Worm (Caenorhabditis elegans): ENCODE measurements around the gene cwn-1.

Gene cwn-1

DNA sequence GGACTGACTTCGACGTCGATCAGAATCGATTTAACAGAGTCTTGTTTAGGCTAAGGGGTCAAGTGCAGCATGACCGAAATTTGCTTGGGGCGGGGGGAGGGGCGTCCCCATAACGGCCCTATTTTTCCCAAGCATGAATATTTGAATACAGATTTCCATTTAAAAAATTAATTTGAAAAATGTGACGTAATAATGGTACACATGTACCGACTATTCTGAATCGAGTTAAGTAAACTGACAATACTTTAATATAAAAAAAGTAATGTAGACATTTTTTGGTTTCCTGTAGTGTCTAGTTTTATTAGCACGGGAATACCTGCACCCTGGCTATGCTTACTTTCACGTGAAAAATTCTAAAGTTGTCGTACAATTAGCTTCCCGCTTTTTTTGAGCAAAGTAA lies 46.6 kb downstream of the cwn-1 start:
- peak; percentile 56 for TF ChIP-seq zip-8 (tag; optimal IDR thresholded peaks at IDR 0.05)
- TF ChIP-seq unc-120 (tag; optimal IDR thresholded peaks at IDR 0.05; ENCODE audit: poor library complexity, severe bottlenecking) = no peak

DNA sequence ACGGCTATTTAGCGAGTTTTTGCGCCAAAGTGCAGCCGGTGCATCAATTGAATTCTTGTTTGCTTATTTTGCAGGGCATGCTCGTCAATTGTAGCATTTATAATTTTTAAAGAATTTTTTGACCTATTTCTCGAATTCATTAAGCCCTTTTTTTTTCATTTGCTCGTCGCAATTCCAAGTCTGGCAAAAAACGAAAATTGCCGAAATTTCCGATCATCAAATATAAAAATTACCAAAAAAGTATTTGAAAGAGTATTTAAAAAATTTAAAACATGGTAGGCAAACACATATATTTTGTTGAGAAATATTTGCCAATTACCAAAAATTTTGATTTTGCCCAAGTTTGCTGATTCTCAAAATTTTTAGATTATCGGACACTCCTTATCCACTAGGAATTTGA lies 49.3 kb downstream of the cwn-1 start, which contains the start of gene C50D2.6:
Gene C50D2.6, plus strand, starts transcription at position 301 of the 400 bp plus-strand sequence.
- TF ChIP-seq bed-3 (GFP tag; optimal IDR thresholded peaks at IDR 0.05) (no peak), cnd-1 (tag; optimal IDR thresholded peaks at IDR 0.05) (no peak), lin-32 (GFP tag; optimal IDR thresholded peaks at IDR 0.05) (no peak), lin-13 (tag; optimal IDR thresholded peaks at IDR 0.05) (no peak), unc-120 (tag; optimal IDR thresholded peaks at IDR 0.05; ENCODE audit: poor library complexity, severe bottlenecking) (no peak), mab-5 (tag; optimal IDR thresholded peaks at IDR 0.05) (no peak), ceh-43 (GFP tag; optimal IDR thresholded peaks at IDR 0.05) (no peak), elt-1 (tag; optimal IDR thresholded peaks at IDR 0.05; ENCODE audit: borderline replicate concordance, insufficient read depth) (no peak), hlh-1 (tag; optimal IDR thresholded peaks at IDR 0.05) (no peak), ceh-83 (GFP tag; optimal IDR thresholded peaks at IDR 0.05) (no peak), ztf-11 (tag; optimal IDR thresholded peaks at IDR 0.05) (no peak), unc-39 (tag; optimal IDR thresholded peaks at IDR 0.05) (no peak)
